Worm (Caenorhabditis elegans): ENCODE measurements around the gene ugt-37.

ce11 chrV:7136859-7137258, 8.3 kb downstream of the ugt-37 start:
- TF ChIP-seq unc-3 (GFP tag; conservative IDR thresholded peaks at IDR 0.05) (no peak), unc-3 (tag; optimal IDR thresholded peaks at IDR 0.05) (no peak), nfya-1 (tag; optimal IDR thresholded peaks at IDR 0.05) (no peak), gmeb-2 (tag; optimal IDR thresholded peaks at IDR 0.05) (no peak)
